Worm (Caenorhabditis elegans): ENCODE results near the gene nhr-155.

The nhr-155 gene

DNA sequence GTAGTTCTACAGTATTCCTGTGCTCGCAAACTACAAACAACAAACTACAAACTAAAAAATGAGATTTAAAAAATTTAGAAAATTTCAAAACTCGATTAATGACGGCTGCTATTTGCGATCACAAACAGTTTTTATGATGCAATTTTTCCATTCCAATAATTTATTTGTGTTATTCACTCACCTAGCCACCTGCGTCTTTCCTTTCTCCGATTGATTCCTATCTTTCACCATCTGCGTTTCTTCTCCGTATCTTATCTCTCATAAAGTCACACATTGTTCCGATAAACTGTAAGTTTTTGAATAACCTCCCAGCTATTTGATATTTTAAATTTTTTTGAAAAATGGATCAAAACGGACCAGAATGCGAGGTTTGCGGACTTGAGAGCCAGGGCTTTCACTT lies 5.1 kb upstream of the nhr-155 start, which contains the start of gene nhr-132:
TSS of gene nhr-132 (plus strand) at position 271 of the 400 bp plus-strand sequence.
- TF ChIP-seq M03D4.4 (tag; optimal IDR thresholded peaks at IDR 0.05): no peak
- TF ChIP-seq elt-1 (tag; optimal IDR thresholded peaks at IDR 0.05; ENCODE audit: borderline replicate concordance, insufficient read depth): peak; percentile 3
- no peak for TF ChIP-seq tbx-8 (GFP tag; optimal IDR thresholded peaks at IDR 0.05)

- TF ChIP-seq pha-4 (tag; optimal IDR thresholded peaks at IDR 0.05) (no peak), cnd-1 (tag; optimal IDR thresholded peaks at IDR 0.05) (no peak), mab-5 (tag; optimal IDR thresholded peaks at IDR 0.05) (no peak), ztf-11 (tag; optimal IDR thresholded peaks at IDR 0.05) (no peak), nhr-2 (tag; optimal IDR thresholded peaks at IDR 0.05) (no peak), zip-8 (tag; optimal IDR thresholded peaks at IDR 0.05) (no peak), mls-2 (tag; optimal IDR thresholded peaks at IDR 0.05) (no peak), nhr-237 (tag; optimal IDR thresholded peaks at IDR 0.05) (no peak), ham-2 (GFP tag; optimal IDR thresholded peaks at IDR 0.05) (no peak), nhr-12 (tag; optimal IDR thresholded peaks at IDR 0.05) (no peak), sem-2 (GFP tag; optimal IDR thresholded peaks at IDR 0.05) (no peak), unc-120 (tag; optimal IDR thresholded peaks at IDR 0.05; ENCODE audit: poor library complexity, severe bottlenecking) (no peak), bed-3 (GFP tag; optimal IDR thresholded peaks at IDR 0.05) (no peak), lin-32 (GFP tag; optimal IDR thresholded peaks at IDR 0.05) (no peak), ceh-39 (tag; optimal IDR thresholded peaks at IDR 0.05) (no peak), unc-62 (GFP tag; optimal IDR thresholded peaks at IDR 0.05) (no peak), lin-13 (tag; optimal IDR thresholded peaks at IDR 0.05) (no peak), tbx-8 (GFP tag; optimal IDR thresholded peaks at IDR 0.05) (no peak), nhr-28 (tag; optimal IDR thresholded peaks at IDR 0.05) (no peak), mep-1 (tag; optimal IDR thresholded peaks at IDR 0.05) (no peak)
Observed at ce11 chrV:536571-536970, 2.7 kb upstream of the nhr-155 start, which contains the start of gene C14C6.5. C14C6.5 (plus strand) TSS chrV:536628.

ce11 chrV:541470-541869 lies 2.2 kb downstream of the nhr-155 start:
- TF ChIP-seq ham-2 (GFP tag; optimal IDR thresholded peaks at IDR 0.05): no peak
- no peak for TF ChIP-seq sem-2 (GFP tag; optimal IDR thresholded peaks at IDR 0.05)
- TF ChIP-seq tbx-8 (GFP tag; optimal IDR thresholded peaks at IDR 0.05): no peak
- no peak for TF ChIP-seq nhr-12 (tag; optimal IDR thresholded peaks at IDR 0.05)
- no peak for TF ChIP-seq ceh-83 (GFP tag; optimal IDR thresholded peaks at IDR 0.05)
- no peak for TF ChIP-seq unc-120 (tag; optimal IDR thresholded peaks at IDR 0.05; ENCODE audit: poor library complexity, severe bottlenecking)
- TF ChIP-seq ztf-11 (tag; optimal IDR thresholded peaks at IDR 0.05): no peak
- no peak for TF ChIP-seq ceh-39 (tag; optimal IDR thresholded peaks at IDR 0.05)
- no peak for TF ChIP-seq nhr-2 (tag; optimal IDR thresholded peaks at IDR 0.05)
- TF ChIP-seq M03D4.4 (tag; optimal IDR thresholded peaks at IDR 0.05): no peak
- no peak for TF ChIP-seq hlh-1 (tag; optimal IDR thresholded peaks at IDR 0.05)
- no peak for TF ChIP-seq mep-1 (tag; optimal IDR thresholded peaks at IDR 0.05)
- no peak for TF ChIP-seq nhr-237 (tag; optimal IDR thresholded peaks at IDR 0.05)
- no peak for TF ChIP-seq lin-32 (GFP tag; optimal IDR thresholded peaks at IDR 0.05)
- no peak for TF ChIP-seq ces-1 (GFP tag; optimal IDR thresholded peaks at IDR 0.05)
- no peak for TF ChIP-seq pha-4 (tag; optimal IDR thresholded peaks at IDR 0.05)
- no peak for TF ChIP-seq elt-3 (tag; optimal IDR thresholded peaks at IDR 0.05)
- no peak for TF ChIP-seq nhr-76 (tag; optimal IDR thresholded peaks at IDR 0.05)
- no peak for TF ChIP-seq drap-1 (GFP tag; optimal IDR thresholded peaks at IDR 0.05)
- TF ChIP-seq lin-13 (tag; optimal IDR thresholded peaks at IDR 0.05): no peak

ce11 chrV:543169-543568 lies 3.9 kb downstream of the nhr-155 start, which contains the start of gene C14C6.3:
C14C6.3 (plus strand) TSS chrV:543469.
- TF ChIP-seq hlh-1 (tag; optimal IDR thresholded peaks at IDR 0.05) (no peak), ham-2 (GFP tag; optimal IDR thresholded peaks at IDR 0.05) (no peak), nhr-12 (tag; optimal IDR thresholded peaks at IDR 0.05) (no peak), sptf-1 (tag; optimal IDR thresholded peaks at IDR 0.05) (no peak), mls-2 (tag; optimal IDR thresholded peaks at IDR 0.05) (no peak), zip-8 (tag; optimal IDR thresholded peaks at IDR 0.05) (no peak), drap-1 (GFP tag; optimal IDR thresholded peaks at IDR 0.05) (no peak), cnd-1 (tag; optimal IDR thresholded peaks at IDR 0.05) (no peak), tbx-8 (GFP tag; optimal IDR thresholded peaks at IDR 0.05) (no peak), unc-120 (tag; optimal IDR thresholded peaks at IDR 0.05; ENCODE audit: poor library complexity, severe bottlenecking) (no peak), flh-1 (GFP tag; optimal IDR thresholded peaks at IDR 0.05) (no peak), ceh-83 (GFP tag; optimal IDR thresholded peaks at IDR 0.05) (no peak), sem-2 (GFP tag; optimal IDR thresholded peaks at IDR 0.05) (no peak), blmp-1 (tag; optimal IDR thresholded peaks at IDR 0.05) (no peak), M03D4.4 (tag; optimal IDR thresholded peaks at IDR 0.05) (no peak), elt-1 (tag; optimal IDR thresholded peaks at IDR 0.05; ENCODE audit: borderline replicate concordance, insufficient read depth) (no peak), ceh-39 (tag; optimal IDR thresholded peaks at IDR 0.05) (no peak), lin-13 (tag; optimal IDR thresholded peaks at IDR 0.05) (no peak), ces-1 (GFP tag; optimal IDR thresholded peaks at IDR 0.05) (no peak)

Data from whole organism, mixed stage, embryonic.